Worm (Caenorhabditis elegans) whole organism, midembryonic: ENCODE data around the gene math-9.

Experiments
- T22C8.4 ChIP-seq: fragments of 200-800 bp; sonication (Bioruptor generic); IDR thresholded peaks from 2 replicates; pipeline ENCODE4 v1.3.6; 2022; ENCODE audit warnings: missing genetic modification characterization, missing compliant biosample characterization
- cog-1 ChIP-seq: sonication (generic microtip); optimal IDR thresholded peaks from 2 replicates; lab custom pipeline; 2016; ENCODE audit warnings: missing genetic modification characterization, missing compliant biosample characterization
- flt-1 ChIP-seq: fragments of 200-800 bp; sonication (Bioruptor generic); IDR thresholded peaks from 2 replicates; pipeline ENCODE4 v1.3.6; 2022; ENCODE audit warnings: missing genetic modification characterization, missing compliant biosample characterization
- klf-2 ChIP-seq: fragments of 200-800 bp; sonication (Bioruptor generic); conservative IDR thresholded peaks from 2 replicates; pipeline ENCODE4 v1.3.6; 2022; ENCODE audit warnings: missing genetic modification reagents, missing genetic modification characterization, missing compliant biosample characterization
- med-1 ChIP-seq: sonication (generic microtip); optimal IDR thresholded peaks from 2 replicates; lab custom pipeline; 2017; ENCODE audit warnings: missing genetic modification characterization, mild to moderate bottlenecking, missing compliant biosample characterization, antibody characterized with exemption, missing genetic modification reagents; ENCODE audit not compliant: insufficient read depth
- ref-1 ChIP-seq: fragments of 200-800 bp; sonication (Bioruptor generic); conservative IDR thresholded peaks from 2 replicates; pipeline ENCODE4 v1.3.6; 2022; ENCODE audit warnings: missing genetic modification reagents, missing genetic modification characterization, missing compliant biosample characterization
- tab-1 ChIP-seq: fragments of 200-800 bp; sonication (Bioruptor generic); IDR thresholded peaks from 2 replicates; pipeline ENCODE4 v1.3.6; 2022; ENCODE audit warnings: missing genetic modification characterization, missing compliant biosample characterization
- ztf-23 ChIP-seq: fragments of 200-800 bp; sonication (Bioruptor generic); IDR thresholded peaks from 2 replicates; pipeline ENCODE4 v1.3.6; 2022; ENCODE audit warnings: missing genetic modification reagents, missing genetic modification characterization, missing compliant biosample characterization
- ztf-29 ChIP-seq: fragments of 200-800 bp; sonication (Bioruptor generic); IDR thresholded peaks from 2 replicates; pipeline ENCODE4 v1.3.6; 2022; ENCODE audit warnings: missing genetic modification reagents, missing genetic modification characterization, missing compliant biosample characterization

math-9 gene

DNA sequence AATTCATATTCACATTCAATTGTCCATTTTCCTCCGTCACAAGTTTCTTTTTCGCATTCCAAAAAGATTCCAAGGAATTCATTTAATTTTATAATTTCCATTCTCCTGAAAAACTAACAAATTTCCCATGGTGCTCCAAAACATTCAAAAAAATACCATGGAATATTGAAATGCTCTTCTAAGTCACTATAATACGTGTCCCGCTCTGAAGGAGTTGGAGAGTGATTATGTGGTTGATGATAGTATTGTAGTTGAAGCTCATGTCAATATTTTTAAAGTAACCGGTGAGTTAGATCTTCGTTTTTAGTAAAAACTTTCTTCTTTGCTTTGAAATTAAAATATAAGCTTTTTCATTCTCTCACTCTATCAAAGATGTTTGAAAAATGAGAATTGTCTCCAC lies at the start of gene math-9:
math-9 (minus strand) TSS at position 101 of the 400 bp plus-strand sequence.
- TF ChIP-seq med-1 (GFP tag; lab: Kevin White, UChicago) (no peak), klf-2 (no peak), cog-1 (tag; lab: Kevin White, UChicago) (no peak), tab-1 (GFP tag; lab: Robert Waterston, UW) (no peak)

DNA sequence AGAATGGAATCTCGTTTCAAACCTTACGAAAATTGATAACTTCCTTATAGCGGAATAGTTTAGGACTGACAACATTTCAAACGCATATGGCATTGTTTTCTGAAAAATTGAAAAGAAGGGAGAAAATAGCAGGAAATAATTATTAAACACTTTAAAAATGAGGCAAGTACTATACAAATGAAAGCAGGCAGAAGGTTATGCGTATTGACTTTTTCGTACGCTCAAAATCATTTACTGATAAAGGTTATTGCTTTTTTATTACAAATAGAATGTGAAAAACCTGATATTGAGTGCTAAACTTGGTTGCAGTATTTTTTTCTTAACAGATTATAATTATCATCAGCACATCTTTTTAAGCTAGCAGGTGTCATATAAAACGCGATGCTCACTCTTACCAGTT lies 49.1 kb upstream of the math-9 start, which contains the start of gene ZK250.13:
ZK250.13 (minus strand) TSS at position 101 of the 400 bp plus-strand sequence.
- TF ChIP-seq ref-1 (GFP tag; lab: Robert Waterston, UW): no peak
- no peak for TF ChIP-seq med-1 (GFP tag; lab: Kevin White, UChicago)
- TF ChIP-seq cog-1 (tag; lab: Kevin White, UChicago): no peak
- no peak for TF ChIP-seq T22C8.4 (GFP tag; lab: Robert Waterston, UW)
- TF ChIP-seq ztf-29 (GFP tag; lab: Robert Waterston, UW): no peak
- no peak for TF ChIP-seq klf-2
- TF ChIP-seq ztf-23 (GFP tag; lab: Robert Waterston, UW): no peak
- no peak for TF ChIP-seq flt-1 (GFP tag; lab: Robert Waterston, UW)
- TF ChIP-seq tab-1 (GFP tag; lab: Robert Waterston, UW): no peak

DNA sequence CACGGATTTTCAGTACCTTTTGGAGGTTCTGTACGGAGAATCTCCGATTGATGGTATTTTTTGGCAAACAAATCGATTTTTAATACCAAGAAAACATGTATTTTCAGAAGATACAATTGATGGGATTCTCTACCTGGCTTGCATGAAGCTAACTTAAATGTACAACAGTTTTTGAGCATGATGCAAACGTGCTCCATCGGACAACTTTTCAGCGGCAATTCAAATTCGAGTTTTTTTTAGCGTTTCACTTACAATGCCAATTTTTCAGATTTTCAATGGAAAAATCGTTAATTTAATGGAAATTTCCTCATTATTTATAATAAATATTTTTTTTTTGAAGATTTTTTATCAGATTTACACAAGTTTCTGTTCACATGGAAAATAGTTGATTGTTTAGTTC lies 38.0 kb upstream of the math-9 start:
- no peak for TF ChIP-seq cog-1 (tag; lab: Kevin White, UChicago)
- TF ChIP-seq T22C8.4 (GFP tag; lab: Robert Waterston, UW): no peak
- no peak for TF ChIP-seq tab-1 (GFP tag; lab: Robert Waterston, UW)
- no peak for TF ChIP-seq ztf-23 (GFP tag; lab: Robert Waterston, UW)
- TF ChIP-seq flt-1 (GFP tag; lab: Robert Waterston, UW): no peak
- TF ChIP-seq med-1 (GFP tag; lab: Kevin White, UChicago): no peak
- TF ChIP-seq ztf-29 (GFP tag; lab: Robert Waterston, UW): no peak
- no peak for TF ChIP-seq ref-1 (GFP tag; lab: Robert Waterston, UW)
- no peak for TF ChIP-seq klf-2

DNA sequence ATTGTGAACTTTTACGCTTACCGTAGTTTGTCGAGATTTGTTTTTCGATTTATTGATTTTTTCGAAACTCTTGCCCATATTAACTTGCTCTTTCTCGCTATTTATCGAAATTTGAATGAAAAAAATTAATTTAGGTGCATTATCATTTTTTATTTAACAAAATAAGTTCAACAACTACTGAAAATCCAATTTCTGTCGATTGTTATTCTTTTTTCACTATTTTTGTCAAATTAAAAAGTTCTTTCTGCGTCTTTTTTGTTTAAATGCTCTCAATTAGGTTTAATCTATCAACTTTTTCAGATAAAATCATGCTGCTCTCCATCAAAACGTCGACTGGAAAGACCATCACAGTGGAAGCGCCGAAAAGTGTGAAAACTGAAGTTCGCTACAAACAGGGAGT lies 35.6 kb upstream of the math-9 start, which contains the start of gene F52C6.2:
F52C6.2 (plus strand) TSS at position 301 of the 400 bp plus-strand sequence.
- TF ChIP-seq cog-1 (tag; lab: Kevin White, UChicago): no peak
- no peak for TF ChIP-seq ztf-29 (GFP tag; lab: Robert Waterston, UW)
- no peak for TF ChIP-seq ztf-23 (GFP tag; lab: Robert Waterston, UW)
- TF ChIP-seq flt-1 (GFP tag; lab: Robert Waterston, UW): no peak
- no peak for TF ChIP-seq klf-2
- no peak for TF ChIP-seq T22C8.4 (GFP tag; lab: Robert Waterston, UW)
- no peak for TF ChIP-seq ref-1 (GFP tag; lab: Robert Waterston, UW)
- TF ChIP-seq tab-1 (GFP tag; lab: Robert Waterston, UW): no peak
- TF ChIP-seq med-1 (GFP tag; lab: Kevin White, UChicago): no peak

DNA sequence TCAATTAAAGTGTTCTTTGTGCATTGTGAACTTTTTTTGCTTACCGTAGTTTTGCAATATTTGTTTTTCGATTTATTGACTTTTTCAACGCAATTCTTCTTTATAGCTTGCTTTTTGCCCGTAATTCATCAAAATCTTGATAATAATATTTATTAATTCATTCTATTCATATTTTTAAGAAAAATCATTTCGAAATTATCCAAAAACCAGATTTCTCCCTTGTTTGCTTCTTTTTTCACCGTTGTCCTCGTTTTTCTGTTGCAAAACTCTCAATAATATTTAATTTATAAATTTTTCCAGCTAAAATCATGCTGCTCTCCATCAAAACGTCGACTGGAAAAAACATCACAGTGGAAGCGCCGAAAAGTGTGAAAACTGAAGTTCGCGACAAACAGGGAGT lies 33.9 kb upstream of the math-9 start, which contains the start of gene F52C6.3:
F52C6.3 (plus strand) TSS at position 301 of the 400 bp plus-strand sequence.
- no peak for TF ChIP-seq ztf-23 (GFP tag; lab: Robert Waterston, UW)
- TF ChIP-seq tab-1 (GFP tag; lab: Robert Waterston, UW): no peak
- no peak for TF ChIP-seq ztf-29 (GFP tag; lab: Robert Waterston, UW)
- no peak for TF ChIP-seq ref-1 (GFP tag; lab: Robert Waterston, UW)
- TF ChIP-seq klf-2: no peak
- no peak for TF ChIP-seq T22C8.4 (GFP tag; lab: Robert Waterston, UW)

DNA sequence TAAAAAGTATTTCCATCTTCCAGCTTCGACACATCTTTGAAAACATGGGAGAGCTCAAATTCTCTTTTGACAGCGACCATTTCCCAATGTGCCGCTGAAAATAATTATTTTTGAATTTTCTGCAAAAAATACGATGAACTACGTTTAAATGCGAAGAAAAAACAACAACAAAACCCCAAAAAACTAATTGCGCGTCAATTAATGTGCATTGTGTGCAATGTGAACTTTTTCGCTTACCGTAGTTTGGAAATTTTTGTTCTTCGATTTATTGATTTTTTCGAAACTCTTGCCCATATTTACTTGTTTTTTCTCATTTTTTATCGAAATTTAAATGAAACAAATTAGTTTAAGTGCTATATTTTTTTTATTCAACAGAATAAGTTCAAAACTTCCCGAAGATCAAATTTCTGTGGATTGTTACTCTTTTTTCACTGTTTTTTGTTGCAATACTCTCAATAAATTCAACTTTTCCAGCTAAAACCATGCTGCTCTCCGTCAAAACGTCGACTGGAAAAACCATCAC lies 32.1 kb upstream of the math-9 start, which contains the start of the genes bath-2 and F52C6.4:
bath-2 (minus strand) TSS at position 101 of the 523 bp plus-strand sequence.
F52C6.4 (plus strand) TSS at position 473 of the 523 bp plus-strand sequence.
- TF ChIP-seq ztf-23 (GFP tag; lab: Robert Waterston, UW): no peak
- TF ChIP-seq cog-1 (tag; lab: Kevin White, UChicago): no peak
- TF ChIP-seq klf-2: no peak
- TF ChIP-seq flt-1 (GFP tag; lab: Robert Waterston, UW): no peak
- no peak for TF ChIP-seq T22C8.4 (GFP tag; lab: Robert Waterston, UW)
- TF ChIP-seq tab-1 (GFP tag; lab: Robert Waterston, UW): no peak

DNA sequence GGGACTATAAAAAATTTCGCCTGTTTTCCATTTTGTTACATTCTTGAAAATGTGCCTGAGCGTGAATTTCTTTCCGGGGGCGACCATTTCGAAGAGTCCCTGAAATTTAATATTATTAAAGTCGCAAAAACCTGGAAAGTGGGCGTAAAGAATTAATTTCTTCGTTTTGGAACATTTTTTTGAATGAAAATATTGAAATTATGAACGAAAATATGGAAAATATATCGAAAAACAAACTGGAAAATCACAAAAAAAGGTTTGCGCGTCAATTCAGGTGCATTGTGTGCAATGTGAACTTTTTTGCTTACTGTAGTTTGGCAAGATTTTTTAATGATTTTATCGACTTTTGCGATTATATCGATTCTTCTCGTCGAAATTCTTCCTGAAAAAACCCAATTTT lies 30.4 kb upstream of the math-9 start, which contains the start of gene bath-7:
bath-7 (minus strand) TSS at position 101 of the 400 bp plus-strand sequence.
- TF ChIP-seq ztf-29 (GFP tag; lab: Robert Waterston, UW) (no peak), klf-2 (no peak), ztf-23 (GFP tag; lab: Robert Waterston, UW) (no peak), cog-1 (tag; lab: Kevin White, UChicago) (no peak), flt-1 (GFP tag; lab: Robert Waterston, UW) (no peak), med-1 (GFP tag; lab: Kevin White, UChicago) (no peak)

DNA sequence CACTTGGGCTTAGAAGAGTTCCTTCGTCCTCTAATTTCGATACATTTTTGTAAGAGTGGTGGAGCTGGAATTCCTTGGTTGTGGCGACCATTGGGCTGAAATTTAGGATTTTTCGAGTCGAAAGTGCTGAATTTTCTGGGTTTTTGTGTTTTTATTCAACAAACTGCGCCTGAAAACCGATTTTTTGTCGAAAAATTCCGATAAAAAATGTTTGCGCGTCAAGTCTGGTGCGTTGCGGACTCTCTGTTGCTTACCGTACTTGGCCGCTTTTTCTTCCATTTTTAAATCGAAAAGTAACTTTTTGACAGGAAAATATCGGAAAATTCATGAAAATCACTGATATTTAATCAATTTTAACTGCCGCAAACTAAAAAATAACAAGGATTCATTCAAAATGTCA lies 27.3 kb upstream of the math-9 start, which contains the start of gene bath-4:
bath-4 (minus strand) TSS at position 101 of the 400 bp plus-strand sequence.
- TF ChIP-seq med-1 (GFP tag; lab: Kevin White, UChicago) (no peak), ref-1 (GFP tag; lab: Robert Waterston, UW) (no peak), cog-1 (tag; lab: Kevin White, UChicago) (no peak), tab-1 (GFP tag; lab: Robert Waterston, UW) (no peak)

DNA sequence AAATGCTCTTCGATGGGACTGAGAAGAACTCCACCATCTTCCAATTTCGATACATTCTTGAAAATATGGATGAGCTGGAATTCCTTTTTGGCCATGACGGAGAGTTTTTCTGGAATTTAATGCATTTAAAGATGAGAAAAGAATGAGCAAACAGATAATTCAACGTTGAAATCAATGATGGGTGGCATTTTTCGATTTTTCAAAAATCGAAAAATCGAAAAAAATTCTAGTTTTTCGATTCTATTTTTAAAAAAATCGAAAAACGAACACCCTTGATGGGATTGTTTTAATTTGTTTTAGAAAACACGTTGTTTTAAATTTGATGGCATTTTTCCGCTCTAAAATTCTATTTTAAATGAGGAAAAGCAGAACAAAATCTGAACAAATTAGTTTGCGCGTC lies 22.2 kb upstream of the math-9 start, which contains the start of gene math-31:
math-31 (minus strand) TSS at position 101 of the 400 bp plus-strand sequence.
- TF ChIP-seq cog-1 (tag; lab: Kevin White, UChicago) (no peak), ztf-29 (GFP tag; lab: Robert Waterston, UW) (no peak), ref-1 (GFP tag; lab: Robert Waterston, UW) (no peak), tab-1 (GFP tag; lab: Robert Waterston, UW) (no peak), med-1 (GFP tag; lab: Kevin White, UChicago) (no peak), ztf-23 (GFP tag; lab: Robert Waterston, UW) (no peak), T22C8.4 (GFP tag; lab: Robert Waterston, UW) (no peak), klf-2 (no peak), flt-1 (GFP tag; lab: Robert Waterston, UW) (no peak)
